Fruit fly (Drosophila melanogaster) whole organism, adult: ENCODE data around the gene CG32483.

Source experiments
- CG11617 ChIP-seq: fragments of 200-800 bp; sonication (Bioruptor generic); optimal IDR thresholded peaks from 2 replicates; lab custom pipeline; 2017; ENCODE audit warnings: mild to moderate bottlenecking, missing biosample characterization, missing genetic modification reagents, missing genetic modification characterization
- CG12768 ChIP-seq: fragments of 200-800 bp; sonication (Bioruptor generic); optimal IDR thresholded peaks from 2 replicates; lab custom pipeline; 2017; ENCODE audit warnings: missing biosample characterization, missing genetic modification characterization, mild to moderate bottlenecking, moderate library complexity, missing genetic modification reagents
- CG14711 ChIP-seq: fragments of 200-800 bp; sonication (Bioruptor generic); optimal IDR thresholded peaks from 2 replicates; lab custom pipeline; 2018; ENCODE audit warnings: missing biosample characterization, mild to moderate bottlenecking, missing genetic modification characterization, moderate library complexity
- CG1620 ChIP-seq: fragments of 200-800 bp; sonication (Bioruptor generic); optimal IDR thresholded peaks from 2 replicates; lab custom pipeline; 2016; ENCODE audit warnings: missing biosample characterization, missing genetic modification characterization
- CG33017 ChIP-seq: fragments of 200-800 bp; sonication (Bioruptor generic); optimal IDR thresholded peaks from 2 replicates; lab custom pipeline; 2018; ENCODE audit warnings: missing biosample characterization, mild to moderate bottlenecking, missing genetic modification characterization, moderate library complexity
- CG5204 ChIP-seq: fragments of 200-800 bp; sonication (Bioruptor generic); optimal IDR thresholded peaks from 2 replicates; lab custom pipeline; 2016; ENCODE audit warnings: missing biosample characterization, missing genetic modification characterization
- CG7045 ChIP-seq: fragments of 200-800 bp; sonication (Bioruptor generic); optimal IDR thresholded peaks from 2 replicates; lab custom pipeline; 2017; ENCODE audit warnings: missing biosample characterization, mild to moderate bottlenecking, missing genetic modification characterization
- CG7101 ChIP-seq: fragments of 200-800 bp; sonication (Bioruptor generic); optimal IDR thresholded peaks from 2 replicates; lab custom pipeline; 2018; ENCODE audit warnings: missing biosample characterization, mild to moderate bottlenecking, missing genetic modification characterization, moderate library complexity
- Clk ChIP-seq: fragments of 200-800 bp; sonication (Bioruptor generic); optimal IDR thresholded peaks from 2 replicates; lab custom pipeline; 2017; ENCODE audit warnings: missing biosample characterization, missing genetic modification characterization
- Crg-1 ChIP-seq: fragments of 200-800 bp; sonication (Bioruptor generic); optimal IDR thresholded peaks from 2 replicates; lab custom pipeline; 2016; ENCODE audit warnings: missing biosample characterization, missing genetic modification characterization
- Hr96 ChIP-seq: fragments of 200-800 bp; sonication (Bioruptor generic); optimal IDR thresholded peaks from 2 replicates; lab custom pipeline; 2016; ENCODE audit warnings: missing biosample characterization, missing genetic modification characterization
- Mnt ChIP-seq: fragments of 200-800 bp; sonication (Bioruptor generic); optimal IDR thresholded peaks from 2 replicates; lab custom pipeline; 2016; ENCODE audit warnings: missing biosample characterization, mild to moderate bottlenecking, missing genetic modification characterization
- bab1 ChIP-seq: fragments of 200-800 bp; sonication (Bioruptor generic); optimal IDR thresholded peaks from 3 replicates; lab custom pipeline; 2019; ENCODE audit warnings: missing biosample characterization, mild to moderate bottlenecking, missing genetic modification characterization, moderate library complexity
- cic ChIP-seq: fragments of 200-800 bp; sonication (Bioruptor generic); optimal IDR thresholded peaks from 2 replicates; lab custom pipeline; 2017; ENCODE audit warnings: missing biosample characterization, mild to moderate bottlenecking, missing genetic modification characterization, moderate library complexity
- cnc ChIP-seq, 2 experiments: fragments of >200 bp; optimal IDR thresholded peaks; 2 replicates each; lab custom pipeline; 2017
- kay ChIP-seq: fragments of 200-800 bp; sonication (Bioruptor generic); peaks from one replicate; lab custom pipeline; 2016; ENCODE audit warnings: missing biosample characterization, missing genetic modification characterization, borderline replicate concordance
- ovo ChIP-seq: fragments of 200-800 bp; sonication (Bioruptor generic); optimal IDR thresholded peaks from 2 replicates; lab custom pipeline; 2016; ENCODE audit warnings: missing biosample characterization, missing genetic modification characterization
- pad ChIP-seq: fragments of 200-800 bp; sonication (Bioruptor generic); optimal IDR thresholded peaks from 3 replicates; lab custom pipeline; 2017; ENCODE audit warnings: missing biosample characterization, missing genetic modification characterization, mild to moderate bottlenecking, moderate library complexity, missing genetic modification reagents
- tj ChIP-seq: fragments of 200-800 bp; sonication (Bioruptor generic); optimal IDR thresholded peaks from 3 replicates; lab custom pipeline; 2017; ENCODE audit warnings: missing biosample characterization, mild to moderate bottlenecking, missing genetic modification characterization, moderate library complexity
- toe ChIP-seq: fragments of 200-800 bp; sonication (Bioruptor generic); optimal IDR thresholded peaks from 2 replicates; lab custom pipeline; 2016; ENCODE audit warnings: missing biosample characterization, missing genetic modification characterization

Gene CG32483

DNA sequence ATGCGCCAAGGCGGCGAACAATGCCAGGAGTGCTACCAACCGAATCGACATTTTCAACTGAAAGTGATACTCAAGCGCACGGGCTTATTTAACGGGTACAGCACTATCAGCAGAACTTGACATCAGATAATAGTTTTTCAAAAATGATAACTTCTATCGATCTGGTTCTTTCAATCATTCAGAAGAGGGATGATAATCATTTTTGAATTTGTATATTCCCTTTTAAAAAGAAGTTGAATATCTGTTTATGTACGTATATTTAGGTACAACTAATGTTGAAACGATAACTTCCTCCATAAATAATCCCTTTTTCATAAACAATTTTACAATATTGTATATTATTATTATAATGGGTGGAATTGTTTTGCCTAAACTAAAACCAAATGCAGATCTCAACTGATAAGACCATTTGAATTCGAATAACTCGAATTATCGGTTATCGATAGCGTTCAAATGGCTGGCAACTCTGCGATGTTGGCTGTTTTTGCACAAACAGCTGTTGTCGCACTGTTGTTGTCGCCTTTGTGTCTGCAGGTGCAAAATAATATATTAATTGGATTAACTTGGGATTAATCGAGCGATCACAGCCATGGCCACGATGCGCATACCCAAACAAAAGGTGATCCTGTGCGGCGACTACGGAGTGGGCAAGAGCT lies at the start of gene CG32483, which contains the start of gene RabX6:
Gene CG32483, minus strand, starts transcription at position 51 of the 656 bp plus-strand sequence.
Gene RabX6, plus strand, starts transcription at position 487 of the 656 bp plus-strand sequence.
- no peak for TF ChIP-seq kay (GFP tag; lab: Kevin White, UChicago)
- peak; percentile 36 for TF ChIP-seq bab1 (GFP tag; lab: Kevin White, UChicago)
- TF ChIP-seq toe: no peak
- TF ChIP-seq CG14711 (tag; lab: Kevin White, UChicago): peak; percentile 73
- TF ChIP-seq CG12768 (GFP tag; lab: Kevin White, UChicago): no peak
- no peak for TF ChIP-seq Mnt (GFP tag; lab: Kevin White, UChicago)
- TF ChIP-seq ovo (GFP tag; lab: Kevin White, UChicago): no peak
- no peak for TF ChIP-seq CG1620 (GFP tag; lab: Kevin White, UChicago)
- no peak for TF ChIP-seq CG33017
- no peak for TF ChIP-seq cnc (optimal IDR thresholded peaks at IDR 0.05; lab: Kevin White, UChicago)
- TF ChIP-seq cic: no peak
- TF ChIP-seq tj (GFP tag; lab: Kevin White, UChicago): no peak

DNA sequence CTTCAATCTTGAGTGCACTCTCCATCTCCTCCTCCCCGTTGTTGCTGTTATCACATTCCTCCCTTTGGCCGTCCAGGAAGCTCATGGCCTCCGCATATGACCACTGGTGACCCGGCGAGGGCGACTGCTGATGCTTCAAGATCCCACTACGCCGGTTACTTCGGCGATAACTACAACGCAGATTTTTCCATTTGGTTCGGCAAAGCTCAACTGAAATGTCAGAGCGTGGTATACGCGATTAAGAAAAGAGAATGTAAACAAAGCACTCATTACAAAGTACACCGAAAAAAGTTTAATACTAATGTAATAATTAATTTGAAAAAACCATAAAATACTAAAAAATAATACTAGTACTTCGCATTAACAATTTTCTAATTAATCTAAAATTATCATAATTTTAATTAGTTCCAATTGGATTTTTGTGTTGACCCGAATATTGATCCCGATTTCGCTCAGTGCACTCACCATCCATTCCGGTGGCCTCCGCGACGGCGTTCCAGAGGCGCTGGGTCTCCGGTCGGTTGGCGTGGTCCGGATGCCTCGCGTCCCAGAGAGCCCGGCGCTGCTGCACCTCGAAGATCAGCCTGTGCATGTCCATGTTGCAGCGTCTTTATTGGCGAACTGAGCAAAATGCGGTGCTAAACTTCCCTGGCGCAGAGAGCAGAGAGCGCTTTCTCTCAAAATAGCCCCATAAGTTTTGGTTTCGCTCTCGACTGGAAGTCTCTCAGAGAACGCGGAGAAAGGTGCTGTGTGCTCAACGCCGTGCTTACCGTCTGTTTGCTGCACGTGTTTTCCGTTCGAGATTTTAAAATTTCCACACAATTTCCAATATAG lies 48.9 kb upstream of the CG32483 start:
- TF ChIP-seq Hr96 (peak; percentile 61), cic (peak; percentile 66), CG7101 (tag; lab: Kevin White, UChicago) (peak; percentile 96), Crg-1 (GFP tag; lab: Kevin White, UChicago) (peak; percentile 86), CG33017 (peak; percentile 97), Clk (GFP tag; lab: Kevin White, UChicago) (peak; percentile 93), bab1 (GFP tag; lab: Kevin White, UChicago) (peak; percentile 99), CG1620 (GFP tag; lab: Kevin White, UChicago) (peak; percentile 86), tj (GFP tag; lab: Kevin White, UChicago) (peak; percentile 87), toe (peak; percentile 85), CG12768 (GFP tag; lab: Kevin White, UChicago) (peak; percentile 96), pad (GFP tag; lab: Kevin White, UChicago) (peak; percentile 84), CG5204 (peak; percentile 87), ovo (GFP tag; lab: Kevin White, UChicago) (peak; percentile 90), kay (GFP tag; lab: Kevin White, UChicago) (no peak), Mnt (GFP tag; lab: Kevin White, UChicago) (peak; percentile 76), CG7045 (GFP tag; lab: Kevin White, UChicago) (peak; percentile 96), cnc (optimal IDR thresholded peaks at IDR 0.05; lab: Kevin White, UChicago) (no peak), CG14711 (tag; lab: Kevin White, UChicago) (peak; percentile 94), CG11617 (GFP tag; lab: Kevin White, UChicago) (peak; percentile 96)

dm6 chr3L:737445-738116 lies 47.7 kb upstream of the CG32483 start:
- TF ChIP-seq cic (no peak), CG14711 (tag; lab: Kevin White, UChicago) (no peak), CG7045 (GFP tag; lab: Kevin White, UChicago) (no peak), kay (GFP tag; lab: Kevin White, UChicago) (no peak), CG1620 (GFP tag; lab: Kevin White, UChicago) (no peak)

dm6 chr3L:736542-737166 lies 46.8 kb upstream of the CG32483 start:
- TF ChIP-seq toe (no peak), CG5204 (no peak), cnc (optimal IDR thresholded peaks at IDR 0.05; lab: Kevin White, UChicago) (no peak), Mnt (GFP tag; lab: Kevin White, UChicago) (no peak), CG12768 (GFP tag; lab: Kevin White, UChicago) (no peak), ovo (GFP tag; lab: Kevin White, UChicago) (no peak), Crg-1 (GFP tag; lab: Kevin White, UChicago) (no peak), cic (no peak), CG7045 (GFP tag; lab: Kevin White, UChicago) (no peak), kay (GFP tag; lab: Kevin White, UChicago) (no peak), CG14711 (tag; lab: Kevin White, UChicago) (no peak), bab1 (GFP tag; lab: Kevin White, UChicago) (no peak), CG1620 (GFP tag; lab: Kevin White, UChicago) (no peak), CG11617 (GFP tag; lab: Kevin White, UChicago) (no peak), Clk (GFP tag; lab: Kevin White, UChicago) (no peak), CG7101 (tag; lab: Kevin White, UChicago) (no peak), pad (GFP tag; lab: Kevin White, UChicago) (no peak), tj (GFP tag; lab: Kevin White, UChicago) (no peak), Hr96 (no peak)

DNA sequence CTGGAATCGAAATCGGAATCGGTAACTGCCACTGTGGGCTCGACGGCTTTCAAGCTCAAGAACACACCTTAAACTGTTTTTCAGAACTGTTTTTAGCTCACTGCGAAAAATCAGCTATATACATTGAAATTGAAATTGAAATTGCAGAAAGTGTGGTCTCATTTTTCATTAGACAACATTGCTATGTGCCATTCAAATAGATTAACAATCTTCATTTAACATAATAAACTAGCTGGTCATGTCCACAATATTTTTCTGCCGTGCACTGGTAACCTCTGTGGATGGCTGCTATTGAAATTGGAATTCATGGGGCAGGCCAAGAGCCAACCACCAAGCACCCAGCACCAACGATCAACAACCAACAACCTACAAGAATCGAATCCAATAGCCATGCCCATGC lies 46.1 kb upstream of the CG32483 start:
- TF ChIP-seq CG7045 (GFP tag; lab: Kevin White, UChicago) (no peak), toe (no peak), CG7101 (tag; lab: Kevin White, UChicago) (no peak), Clk (GFP tag; lab: Kevin White, UChicago) (no peak), Mnt (GFP tag; lab: Kevin White, UChicago) (no peak), CG1620 (GFP tag; lab: Kevin White, UChicago) (no peak), cic (no peak), CG12768 (GFP tag; lab: Kevin White, UChicago) (no peak), bab1 (GFP tag; lab: Kevin White, UChicago) (no peak), CG14711 (tag; lab: Kevin White, UChicago) (no peak), kay (GFP tag; lab: Kevin White, UChicago) (no peak), Crg-1 (GFP tag; lab: Kevin White, UChicago) (no peak), Hr96 (no peak), CG11617 (GFP tag; lab: Kevin White, UChicago) (no peak), tj (GFP tag; lab: Kevin White, UChicago) (no peak)
